Worm (Caenorhabditis elegans) whole organism, L2 larva: ENCODE results near the gene D1022.3.

Experiments
- alr-1 ChIP-seq: fragments of 150-350 bp; optimal IDR thresholded peaks from 2 replicates; lab custom pipeline; 2014; ENCODE audit warnings: missing biosample characterization, missing genetic modification characterization
- aly-2 ChIP-seq: fragments of 150-350 bp; optimal IDR thresholded peaks from 2 replicates; lab custom pipeline; 2014; ENCODE audit warnings: missing biosample characterization, missing genetic modification characterization
- egl-27 ChIP-seq: sonication (generic microtip); optimal IDR thresholded peaks from 3 replicates; lab custom pipeline; 2017; ENCODE audit warnings: missing biosample characterization, missing genetic modification reagents, missing genetic modification characterization
- gmeb-1 ChIP-seq: fragments of 150-350 bp; optimal IDR thresholded peaks from 2 replicates; lab custom pipeline; 2014; ENCODE audit warnings: missing biosample characterization, missing genetic modification characterization
- lsy-2 ChIP-seq, 2 experiments: fragments of 150-350 bp in 1 of 2; sonication (generic microtip) in 1 of 2; optimal IDR thresholded peaks; 2 replicates each; lab custom pipeline; 2014 to 2017; ENCODE audit warnings: missing biosample characterization in 2 of 2, missing genetic modification characterization in 2 of 2
- nhr-11 ChIP-seq: fragments of 150-350 bp; optimal IDR thresholded peaks from 2 replicates; lab custom pipeline; 2014; ENCODE audit warnings: missing biosample characterization, missing genetic modification characterization
- sem-4 ChIP-seq: fragments of 150-350 bp; optimal IDR thresholded peaks from 2 replicates; lab custom pipeline; 2014; ENCODE audit warnings: missing biosample characterization, missing genetic modification reagents, missing genetic modification characterization

DNA sequence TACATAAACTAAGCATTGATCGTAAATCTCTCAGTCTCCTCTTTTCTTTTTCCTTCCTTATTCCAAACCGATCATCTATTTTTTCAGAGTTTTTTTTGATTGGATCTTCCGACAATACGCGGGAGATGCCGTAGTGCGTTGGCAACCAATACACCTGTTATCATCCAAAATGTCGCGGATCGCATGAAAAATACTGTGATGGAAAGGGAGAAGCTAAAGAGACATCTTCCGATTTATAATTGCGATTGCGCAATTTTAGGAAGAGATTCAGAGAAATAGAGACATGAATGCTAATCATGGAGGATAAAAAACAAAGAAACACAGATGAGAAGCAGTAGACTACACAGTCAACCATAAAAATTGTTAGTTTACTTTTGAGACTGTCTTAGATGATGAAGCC is 49.6 kb downstream of the D1022.3 start:
- TF ChIP-seq nhr-11 (tag; lab: Kevin White, UChicago) (no peak), lsy-2 (tag; optimal IDR thresholded peaks at IDR 0.05; lab: Kevin White, UChicago) (no peak), sem-4 (tag; lab: Kevin White, UChicago) (no peak), alr-1 (no peak), egl-27 (tag; lab: Kevin White, UChicago) (no peak), aly-2 (tag; lab: Kevin White, UChicago) (no peak), gmeb-1 (tag; lab: Kevin White, UChicago) (no peak)
